Worm (Caenorhabditis elegans) whole organism, late embryonic: ENCODE results near the gene ugt-20.

Experiments
- C38D4.7 ChIP-seq: fragments of 200-800 bp; sonication (Bioruptor generic); optimal IDR thresholded peaks from 2 replicates; lab custom pipeline; 2018; ENCODE audit warnings: mild to moderate bottlenecking, missing genetic modification characterization, moderate library complexity, missing compliant biosample characterization
- ets-4 ChIP-seq: sonication (generic microtip); optimal IDR thresholded peaks from 2 replicates; lab custom pipeline; 2016; ENCODE audit warnings: missing genetic modification characterization, missing compliant biosample characterization
- pha-4 ChIP-seq: fragments of 150-350 bp; optimal IDR thresholded peaks from 2 replicates; lab custom pipeline; 2018; ENCODE audit warnings: missing biosample characterization, missing genetic modification reagents, missing genetic modification characterization
- tbx-7 ChIP-seq: sonication (generic microtip); optimal IDR thresholded peaks from 2 replicates; lab custom pipeline; 2016; ENCODE audit warnings: missing genotype, missing genetic modification characterization, missing compliant biosample characterization

DNA sequence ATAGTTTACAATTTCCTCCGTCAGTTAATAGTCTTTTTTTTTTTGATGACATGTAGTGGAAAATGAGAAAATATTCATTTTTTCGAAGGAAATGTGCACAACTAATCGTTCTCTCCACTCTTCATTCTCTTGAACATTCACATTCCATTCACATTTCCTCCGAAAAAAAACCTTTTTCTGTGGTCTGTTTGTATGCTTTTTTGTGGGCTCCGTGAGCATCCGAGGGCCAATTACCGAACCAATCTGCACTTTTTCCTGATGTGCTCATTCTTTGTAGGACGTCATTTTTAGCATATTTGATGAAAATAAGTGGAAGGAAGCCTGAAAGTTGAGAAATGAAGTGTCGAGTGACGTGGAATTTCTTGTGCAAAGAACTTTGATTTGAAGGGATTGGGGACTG lies 23.7 kb downstream of the ugt-20 start:
- TF ChIP-seq tbx-7 (tag; lab: Kevin White, UChicago) (no peak), C38D4.7 (GFP tag; lab: Kevin White, UChicago) (no peak), ets-4 (tag; lab: Kevin White, UChicago) (no peak), pha-4 (tag; lab: Kevin White, UChicago) (no peak)
